Worm (Caenorhabditis elegans) whole organism, young adult: ENCODE data around the gene F45E6.1.
A peak's percentile ranks its signal among the peaks of the same experiment; 100 is the strongest.

ENCODE experiments used
- B0035.1 ChIP-seq: sonication (generic microtip); optimal IDR thresholded peaks from 2 replicates; lab custom pipeline; 2016; ENCODE audit warnings: missing genetic modification characterization, mild to moderate bottlenecking, missing compliant biosample characterization, missing genotype, missing genetic modification reagents
- C06A6.2 ChIP-seq: fragments of 200-800 bp; sonication (Bioruptor generic); conservative IDR thresholded peaks from 2 replicates; pipeline ENCODE4 v1.3.6; 2022; ENCODE audit warnings: missing genetic modification characterization, missing compliant biosample characterization
- F33H1.4 ChIP-seq: fragments of 200-800 bp; sonication (Bioruptor generic); IDR thresholded peaks from 2 replicates; pipeline ENCODE4 v1.3.6; 2022; ENCODE audit warnings: missing genetic modification reagents, missing genetic modification characterization, missing compliant biosample characterization
- F49E8.2 ChIP-seq: sonication (generic microtip); optimal IDR thresholded peaks from 3 replicates; lab custom pipeline; 2017; ENCODE audit warnings: missing genetic modification characterization, mild to moderate bottlenecking, missing compliant biosample characterization, antibody characterized with exemption, moderate library complexity; ENCODE audit not compliant: insufficient read depth
- F52B5.7 ChIP-seq: sonication (generic microtip); optimal IDR thresholded peaks from 2 replicates; lab custom pipeline; 2016; ENCODE audit warnings: mild to moderate bottlenecking, missing genetic modification characterization, missing compliant biosample characterization
- F57A8.1 ChIP-seq: fragments of 200-800 bp; sonication (Bioruptor generic); optimal IDR thresholded peaks from 2 replicates; lab custom pipeline; 2018; ENCODE audit warnings: mild to moderate bottlenecking, missing genetic modification characterization, moderate library complexity, missing compliant biosample characterization
- F57C9.4 ChIP-seq: sonication (generic microtip); optimal IDR thresholded peaks from 2 replicates; lab custom pipeline; 2017; ENCODE audit warnings: mild to moderate bottlenecking, missing genetic modification characterization, missing compliant biosample characterization
- K11D2.4 ChIP-seq: fragments of 200-800 bp; sonication (Bioruptor generic); IDR thresholded peaks from 2 replicates; pipeline ENCODE4 v1.3.6; 2022; ENCODE audit warnings: missing genetic modification reagents, missing genetic modification characterization, missing compliant biosample characterization
- T26A5.8 ChIP-seq: sonication (generic microtip); optimal IDR thresholded peaks from 2 replicates; lab custom pipeline; 2016; ENCODE audit warnings: missing genetic modification characterization, missing compliant biosample characterization
- Y53F4B.3 ChIP-seq: fragments of 200-800 bp; sonication (Bioruptor generic); IDR thresholded peaks from 2 replicates; pipeline ENCODE4 v1.3.6; 2022; ENCODE audit warnings: missing genetic modification reagents, missing genetic modification characterization, missing compliant biosample characterization
- Y79H2A.3 ChIP-seq: fragments of 200-800 bp; sonication (Bioruptor generic); conservative IDR thresholded peaks from 2 replicates; pipeline ENCODE4 v1.3.6; 2022; ENCODE audit warnings: missing genetic modification reagents, missing genetic modification characterization, missing compliant biosample characterization
- ZK185.1 ChIP-seq: sonication (generic microtip); optimal IDR thresholded peaks from 2 replicates; lab custom pipeline; 2016; ENCODE audit warnings: mild to moderate bottlenecking, missing genetic modification characterization, missing compliant biosample characterization; ENCODE audit not compliant: poor library complexity, severe bottlenecking
- aptf-2 ChIP-seq: fragments of 200-800 bp; sonication (Bioruptor generic); conservative IDR thresholded peaks from 2 replicates; pipeline ENCODE4 v1.3.6; 2022; ENCODE audit warnings: missing genetic modification reagents, missing genetic modification characterization, missing compliant biosample characterization
- aptf-3 ChIP-seq: fragments of 200-800 bp; sonication (Bioruptor generic); IDR thresholded peaks from 2 replicates; pipeline ENCODE4 v1.3.6; 2022; ENCODE audit warnings: missing genetic modification characterization, missing compliant biosample characterization
- athp-1 ChIP-seq: sonication (generic microtip); optimal IDR thresholded peaks from 2 replicates; lab custom pipeline; 2017; ENCODE audit warnings: mild to moderate bottlenecking, missing genetic modification characterization, missing compliant biosample characterization
- attf-5 ChIP-seq: fragments of 200-800 bp; sonication (Bioruptor generic); optimal IDR thresholded peaks from 2 replicates; lab custom pipeline; 2018; ENCODE audit warnings: mild to moderate bottlenecking, missing genetic modification characterization, missing compliant biosample characterization
- bed-2 ChIP-seq: fragments of 200-800 bp; sonication (Bioruptor generic); IDR thresholded peaks from 2 replicates; pipeline ENCODE4 v1.3.6; 2022; ENCODE audit warnings: missing genetic modification reagents, missing genetic modification characterization, missing compliant biosample characterization
- ceh-40 ChIP-seq: fragments of 200-800 bp; sonication (Bioruptor generic); IDR thresholded peaks from 2 replicates; pipeline ENCODE4 v1.3.6; 2022; ENCODE audit warnings: missing genetic modification characterization, missing compliant biosample characterization
- ceh-58 ChIP-seq: fragments of 200-800 bp; sonication (Bioruptor generic); IDR thresholded peaks from 2 replicates; pipeline ENCODE4 v1.3.6; 2022; ENCODE audit warnings: missing genetic modification characterization, missing compliant biosample characterization
- die-1 ChIP-seq: sonication (generic microtip); optimal IDR thresholded peaks from 2 replicates; lab custom pipeline; 2016; ENCODE audit warnings: missing genotype, mild to moderate bottlenecking, missing genetic modification characterization, missing compliant biosample characterization
- efl-1 ChIP-seq: fragments of 150-350 bp; optimal IDR thresholded peaks from 2 replicates; lab custom pipeline; 2014; ENCODE audit warnings: missing biosample characterization, missing genetic modification reagents, missing genetic modification characterization
- egl-18 ChIP-seq: fragments of 200-800 bp; sonication (Bioruptor generic); IDR thresholded peaks from 2 replicates; pipeline ENCODE4 v1.3.6; 2022; ENCODE audit warnings: missing genetic modification reagents, missing genetic modification characterization, missing compliant biosample characterization
- ekl-4 ChIP-seq: fragments of 200-800 bp; sonication (Bioruptor generic); IDR thresholded peaks from 2 replicates; pipeline ENCODE4 v1.3.6; 2022; ENCODE audit warnings: missing genetic modification reagents, missing genetic modification characterization, missing compliant biosample characterization
- gei-17 ChIP-seq: fragments of 200-800 bp; sonication (Bioruptor generic); optimal IDR thresholded peaks from 2 replicates; lab custom pipeline; 2018; ENCODE audit warnings: mild to moderate bottlenecking, missing genetic modification characterization, missing compliant biosample characterization
- hlh-26 ChIP-seq: fragments of 200-800 bp; sonication (Bioruptor generic); conservative IDR thresholded peaks from 2 replicates; pipeline ENCODE4 v1.3.6; 2022; ENCODE audit warnings: missing genetic modification reagents, missing genetic modification characterization, missing compliant biosample characterization
- hmg-1.2 ChIP-seq: fragments of 200-800 bp; sonication (Bioruptor generic); IDR thresholded peaks from 2 replicates; pipeline ENCODE4 v1.3.6; 2022; ENCODE audit warnings: missing genetic modification reagents, missing genetic modification characterization, missing compliant biosample characterization
- lin-35 ChIP-seq, 3 experiments: fragments of 150-350 bp in 2 of 3; sonication (generic microtip) in 1 of 3; optimal IDR thresholded peaks; 2 replicates each; lab custom pipeline; 2014 to 2018; ENCODE audit warnings: missing biosample characterization in 3 of 3, missing genetic modification characterization in 3 of 3, missing genetic modification reagents in 3 of 3
- mxl-1 ChIP-seq: sonication (generic microtip); optimal IDR thresholded peaks from 2 replicates; lab custom pipeline; 2016; ENCODE audit warnings: missing genetic modification characterization, missing compliant biosample characterization
- nfyb-1 ChIP-seq: fragments of 200-800 bp; sonication (Bioruptor generic); IDR thresholded peaks from 2 replicates; pipeline ENCODE4 v1.3.6; 2022; ENCODE audit warnings: missing genetic modification reagents, missing genetic modification characterization, missing compliant biosample characterization
- nhr-179 ChIP-seq: sonication (generic microtip); optimal IDR thresholded peaks from 2 replicates; lab custom pipeline; 2016; ENCODE audit warnings: mild to moderate bottlenecking, missing genetic modification characterization, missing compliant biosample characterization
- nhr-90 ChIP-seq: sonication (generic microtip); optimal IDR thresholded peaks from 2 replicates; lab custom pipeline; 2016; ENCODE audit warnings: missing genotype, mild to moderate bottlenecking, missing genetic modification characterization, missing compliant biosample characterization
- pbrm-1 ChIP-seq: fragments of 200-800 bp; sonication (Bioruptor generic); IDR thresholded peaks from 2 replicates; pipeline ENCODE4 v1.3.6; 2022; ENCODE audit warnings: missing genetic modification reagents, missing genetic modification characterization, missing compliant biosample characterization
- rpc-1 ChIP-seq, 2 experiments: fragments of 150-350 bp in 1 of 2; sonication (generic microtip) in 1 of 2; optimal IDR thresholded peaks; 2 replicates each; lab custom pipeline; 2014 to 2018; ENCODE audit warnings: missing biosample characterization in 1 of 2, missing genetic modification characterization in 1 of 2, missing genetic modification reagents in 1 of 2, missing genotype in 1 of 2
- sdz-38 ChIP-seq: sonication (generic microtip); optimal IDR thresholded peaks from 2 replicates; lab custom pipeline; 2016; ENCODE audit warnings: missing genotype, missing genetic modification characterization, missing compliant biosample characterization
- snpc-1.1 ChIP-seq: sonication (generic microtip); optimal IDR thresholded peaks from 2 replicates; lab custom pipeline; 2017; ENCODE audit warnings: missing genetic modification characterization, mild to moderate bottlenecking, missing compliant biosample characterization, antibody characterized with exemption, moderate library complexity, missing genotype, missing genetic modification reagents; ENCODE audit not compliant: insufficient read depth
- snpc-1.3 ChIP-seq: sonication (generic microtip); optimal IDR thresholded peaks from 2 replicates; lab custom pipeline; 2017; ENCODE audit warnings: missing genetic modification characterization, mild to moderate bottlenecking, missing compliant biosample characterization, antibody characterized with exemption, moderate library complexity, missing genotype, missing genetic modification reagents; ENCODE audit not compliant: insufficient read depth
- snpc-3.4 ChIP-seq: sonication (generic microtip); optimal IDR thresholded peaks from 2 replicates; lab custom pipeline; 2017; ENCODE audit warnings: missing genetic modification characterization, mild to moderate bottlenecking, missing compliant biosample characterization, antibody characterized with exemption, moderate library complexity, missing genotype, missing genetic modification reagents
- somi-1 ChIP-seq: fragments of 200-800 bp; sonication (Bioruptor generic); optimal IDR thresholded peaks from 2 replicates; lab custom pipeline; 2018; ENCODE audit warnings: mild to moderate bottlenecking, missing genetic modification characterization, missing compliant biosample characterization
- sptf-2 ChIP-seq: fragments of 200-800 bp; sonication (Bioruptor generic); optimal IDR thresholded peaks from 2 replicates; lab custom pipeline; 2018; ENCODE audit warnings: mild to moderate bottlenecking, missing genetic modification characterization, missing compliant biosample characterization
- tbp1 ChIP-seq: fragments of 200-800 bp; sonication (Bioruptor generic); optimal IDR thresholded peaks from 2 replicates; lab custom pipeline; 2018; ENCODE audit warnings: mild to moderate bottlenecking, missing genetic modification characterization, missing compliant biosample characterization
- tbx-9 ChIP-seq: sonication (generic microtip); optimal IDR thresholded peaks from 2 replicates; lab custom pipeline; 2016; ENCODE audit warnings: borderline replicate concordance, missing genetic modification characterization, inconsistent platforms, missing compliant biosample characterization
- unc-130 ChIP-seq: sonication (generic microtip); optimal IDR thresholded peaks from 2 replicates; lab custom pipeline; 2016; ENCODE audit warnings: missing genetic modification reagents, missing genetic modification characterization, missing compliant biosample characterization
- unc-62 ChIP-seq: fragments of 150-350 bp; optimal IDR thresholded peaks from 2 replicates; lab custom pipeline; 2014; ENCODE audit warnings: missing biosample characterization, missing genetic modification reagents, missing genetic modification characterization
- ztf-18 ChIP-seq: sonication (generic microtip); optimal IDR thresholded peaks from 2 replicates; lab custom pipeline; 2016; ENCODE audit warnings: missing genotype, mild to moderate bottlenecking, missing genetic modification characterization, missing compliant biosample characterization
- ztf-22 ChIP-seq: fragments of 200-800 bp; sonication (Bioruptor generic); optimal IDR thresholded peaks from 2 replicates; lab custom pipeline; 2018; ENCODE audit warnings: mild to moderate bottlenecking, missing genetic modification characterization, moderate library complexity, missing compliant biosample characterization

Gene F45E6.1

ce11 chrX:12461557-12461956, 15.7 kb downstream of the F45E6.1 start, which contains the start of gene odr-7:
Gene odr-7 (minus strand): TSS chrX:12461657.
- TF ChIP-seq bed-2 (GFP tag; lab: Robert Waterston, UW) (no peak), B0035.1 (tag; lab: Kevin White, UChicago) (no peak), F33H1.4 (GFP tag; lab: Robert Waterston, UW) (no peak), lin-35 (GFP tag; optimal IDR thresholded peaks at IDR 0.05; lab: Kevin White, UChicago) (no peak), Y53F4B.3 (GFP tag; lab: Robert Waterston, UW) (no peak), ztf-22 (GFP tag; lab: Kevin White, UChicago) (no peak), nhr-90 (no peak), sdz-38 (no peak)

ce11 chrX:12458021-12458420, 19.2 kb downstream of the F45E6.1 start:
- TF ChIP-seq nfyb-1 (GFP tag; lab: Robert Waterston, UW) (peak; percentile 82), hlh-26 (GFP tag; lab: Robert Waterston, UW) (no peak), gei-17 (GFP tag; lab: Kevin White, UChicago) (peak; percentile 38), unc-62 (no peak), F49E8.2 (tag; lab: Kevin White, UChicago) (peak; percentile 20), nhr-90 (peak; percentile 85), F52B5.7 (tag; lab: Kevin White, UChicago) (peak; percentile 69), die-1 (peak; percentile 87), F57C9.4 (no peak), attf-5 (peak; percentile 61), rpc-1 (optimal IDR thresholded peaks at IDR 0.05; lab: Kevin White, UChicago) (peak; percentile 90), rpc-1 (tag; optimal IDR thresholded peaks at IDR 0.05; lab: Kevin White, UChicago) (peak; percentile 95), ceh-40 (GFP tag; lab: Robert Waterston, UW) (0 out of 2 replicates have a peak, but pooled peaks have one; percentile 65), athp-1 (tag; lab: Kevin White, UChicago) (peak; percentile 60), aptf-2 (no peak), efl-1 (no peak), sptf-2 (GFP tag; lab: Kevin White, UChicago) (peak; percentile 59), ceh-58 (0 out of 2 replicates have a peak, but pooled peaks have one; percentile 73), ztf-18 (tag; lab: Kevin White, UChicago) (peak; percentile 62), sdz-38 (no peak), tbx-9 (peak; percentile 16), egl-18 (GFP tag; lab: Robert Waterston, UW) (0 out of 2 replicates have a peak, but pooled peaks have one; percentile 58), snpc-3.4 (tag; lab: Kevin White, UChicago) (peak; percentile 70), ekl-4 (GFP tag; lab: Robert Waterston, UW) (peak; percentile 75; the same call in 1 of the 2 replicates), K11D2.4 (0 out of 2 replicates have a peak, but pooled peaks have one; percentile 37), snpc-1.3 (tag; lab: Kevin White, UChicago) (peak; percentile 78), unc-130 (GFP tag; lab: Kevin White, UChicago) (peak; percentile 37), tbp1 (GFP tag; lab: Kevin White, UChicago) (peak; percentile 94), Y79H2A.3 (GFP tag; lab: Robert Waterston, UW) (0 out of 2 replicates have a peak, but pooled peaks have one; percentile 37), mxl-1 (peak; percentile 60), ZK185.1 (peak; percentile 78), bed-2 (GFP tag; lab: Robert Waterston, UW) (no peak), F57A8.1 (GFP tag; lab: Kevin White, UChicago) (no peak), snpc-1.1 (tag; lab: Kevin White, UChicago) (peak; percentile 36), somi-1 (peak; percentile 8), hmg-1.2 (GFP tag; lab: Robert Waterston, UW) (peak; percentile 73), F33H1.4 (GFP tag; lab: Robert Waterston, UW) (no peak), aptf-3 (GFP tag; lab: Robert Waterston, UW) (peak; percentile 81; the same call in 1 of the 2 replicates), pbrm-1 (peak; percentile 84), C06A6.2 (GFP tag; lab: Robert Waterston, UW) (no peak), nhr-179 (tag; lab: Kevin White, UChicago) (peak; percentile 50), T26A5.8 (tag; lab: Kevin White, UChicago) (peak; percentile 26)
